Worm (Caenorhabditis elegans) whole organism, L2 larva: ENCODE results near the gene abch-1.
A peak's percentile ranks its signal among the peaks of the same experiment; 100 is the strongest.

ENCODE experiments used
- F13H6.1 ChIP-seq: sonication (generic microtip); optimal IDR thresholded peaks from 2 replicates; lab custom pipeline; 2016; ENCODE audit warnings: missing genetic modification characterization, missing compliant biosample characterization
- ceh-16 ChIP-seq: fragments of 150-350 bp; optimal IDR thresholded peaks from 2 replicates; lab custom pipeline; 2014; ENCODE audit warnings: missing biosample characterization, missing genetic modification characterization
- fos-1 ChIP-seq: fragments of 150-350 bp; optimal IDR thresholded peaks from 2 replicates; lab custom pipeline; 2014; ENCODE audit warnings: missing biosample characterization, missing genetic modification characterization
- unc-55 ChIP-seq: fragments of 150-350 bp; sonication (generic microtip); optimal IDR thresholded peaks from 3 replicates; lab custom pipeline; 2014; ENCODE audit warnings: missing biosample characterization, missing genetic modification reagents, missing genetic modification characterization
- unc-62 ChIP-seq: fragments of 150-350 bp; optimal IDR thresholded peaks from 2 replicates; lab custom pipeline; 2014; ENCODE audit warnings: missing biosample characterization, missing genetic modification reagents, missing genetic modification characterization

DNA sequence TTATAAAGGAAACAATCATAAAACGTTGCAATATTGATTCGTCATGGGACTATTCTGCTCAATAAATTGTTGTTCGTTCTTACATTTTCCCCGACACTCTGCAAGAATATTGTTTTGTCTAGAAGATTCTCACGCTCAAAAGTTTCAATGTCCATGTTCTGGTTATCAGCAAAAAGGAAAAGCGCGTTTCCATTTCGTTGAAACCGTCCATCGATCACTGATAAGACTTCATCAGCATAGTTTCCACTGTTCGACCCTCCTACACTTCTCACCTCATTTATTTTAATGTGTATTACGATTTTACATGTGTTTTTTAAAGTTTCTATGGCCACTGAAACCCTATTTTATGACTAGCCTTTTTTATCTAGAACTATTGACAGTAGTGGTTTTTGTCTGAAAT lies 11.3 kb downstream of the abch-1 start:
- TF ChIP-seq F13H6.1 (no peak), ceh-16 (tag; lab: Kevin White, UChicago) (no peak), fos-1 (tag; lab: Kevin White, UChicago) (peak; percentile 42), unc-55 (GFP tag; lab: Kevin White, UChicago) (no peak), unc-62 (GFP tag; lab: Kevin White, UChicago) (no peak)
